Worm (Caenorhabditis elegans) whole organism, young adult: ENCODE data around the gene C18H7.6.

Source experiments
- F37B4.10 ChIP-seq: fragments of 200-800 bp; sonication (Bioruptor generic); IDR thresholded peaks from 2 replicates; pipeline ENCODE4 v1.3.6; 2022; ENCODE audit warnings: missing genetic modification characterization, missing compliant biosample characterization
- F49E8.2 ChIP-seq: sonication (generic microtip); optimal IDR thresholded peaks from 3 replicates; lab custom pipeline; 2017; ENCODE audit warnings: missing genetic modification characterization, mild to moderate bottlenecking, missing compliant biosample characterization, antibody characterized with exemption, moderate library complexity; ENCODE audit not compliant: insufficient read depth
- F57A8.1 ChIP-seq: fragments of 200-800 bp; sonication (Bioruptor generic); optimal IDR thresholded peaks from 2 replicates; lab custom pipeline; 2018; ENCODE audit warnings: mild to moderate bottlenecking, missing genetic modification characterization, moderate library complexity, missing compliant biosample characterization
- K11D2.4 ChIP-seq: fragments of 200-800 bp; sonication (Bioruptor generic); IDR thresholded peaks from 2 replicates; pipeline ENCODE4 v1.3.6; 2022; ENCODE audit warnings: missing genetic modification reagents, missing genetic modification characterization, missing compliant biosample characterization
- T26A5.8 ChIP-seq: sonication (generic microtip); optimal IDR thresholded peaks from 2 replicates; lab custom pipeline; 2016; ENCODE audit warnings: missing genetic modification characterization, missing compliant biosample characterization
- Y53F4B.3 ChIP-seq: fragments of 200-800 bp; sonication (Bioruptor generic); IDR thresholded peaks from 2 replicates; pipeline ENCODE4 v1.3.6; 2022; ENCODE audit warnings: missing genetic modification reagents, missing genetic modification characterization, missing compliant biosample characterization
- Y95B8A.8 ChIP-seq: fragments of 200-800 bp; sonication (Bioruptor generic); IDR thresholded peaks from 2 replicates; pipeline ENCODE4 v1.3.6; 2022; ENCODE audit warnings: missing genetic modification reagents, missing genetic modification characterization, missing compliant biosample characterization
- ZK185.1 ChIP-seq: sonication (generic microtip); optimal IDR thresholded peaks from 2 replicates; lab custom pipeline; 2016; ENCODE audit warnings: mild to moderate bottlenecking, missing genetic modification characterization, missing compliant biosample characterization; ENCODE audit not compliant: poor library complexity, severe bottlenecking
- akir-1 ChIP-seq: fragments of 200-800 bp; sonication (Bioruptor generic); optimal IDR thresholded peaks from 2 replicates; lab custom pipeline; 2018; ENCODE audit warnings: mild to moderate bottlenecking, missing genetic modification characterization, moderate library complexity, missing compliant biosample characterization
- ama-1 ChIP-seq, 3 experiments: fragments of 150-350 bp in 1 of 3; sonication (generic microtip) in 2 of 3; optimal IDR thresholded peaks; 2 replicates each; lab custom pipeline; 2014 to 2018; ENCODE audit warnings: missing biosample characterization in 2 of 3, missing genetic modification characterization in 2 of 3, missing genetic modification reagents in 2 of 3
- atf-7 ChIP-seq: sonication (generic microtip); optimal IDR thresholded peaks from 2 replicates; lab custom pipeline; 2017; ENCODE audit warnings: mild to moderate bottlenecking, missing genetic modification characterization, missing compliant biosample characterization
- ceh-27 ChIP-seq: fragments of 200-800 bp; sonication (Bioruptor generic); optimal IDR thresholded peaks from 2 replicates; lab custom pipeline; 2018; ENCODE audit warnings: mild to moderate bottlenecking, missing genetic modification characterization, moderate library complexity, missing compliant biosample characterization
- ceh-58 ChIP-seq: fragments of 200-800 bp; sonication (Bioruptor generic); IDR thresholded peaks from 2 replicates; pipeline ENCODE4 v1.3.6; 2022; ENCODE audit warnings: missing genetic modification characterization, missing compliant biosample characterization
- ceh-91 ChIP-seq: fragments of 200-800 bp; sonication (Bioruptor generic); IDR thresholded peaks from 2 replicates; pipeline ENCODE4 v1.3.6; 2022; ENCODE audit warnings: missing genetic modification reagents, missing genetic modification characterization, missing compliant biosample characterization
- dox-1 ChIP-seq: fragments of 200-800 bp; sonication (Bioruptor generic); IDR thresholded peaks from 2 replicates; pipeline ENCODE4 v1.3.6; 2022; ENCODE audit warnings: missing genetic modification reagents, missing genetic modification characterization, missing compliant biosample characterization
- dpl-1 ChIP-seq: fragments of 150-350 bp; optimal IDR thresholded peaks from 2 replicates; lab custom pipeline; 2014; ENCODE audit warnings: missing biosample characterization, missing genetic modification reagents, missing genetic modification characterization
- efl-1 ChIP-seq: fragments of 150-350 bp; optimal IDR thresholded peaks from 2 replicates; lab custom pipeline; 2014; ENCODE audit warnings: missing biosample characterization, missing genetic modification reagents, missing genetic modification characterization
- egl-18 ChIP-seq: fragments of 200-800 bp; sonication (Bioruptor generic); IDR thresholded peaks from 2 replicates; pipeline ENCODE4 v1.3.6; 2022; ENCODE audit warnings: missing genetic modification reagents, missing genetic modification characterization, missing compliant biosample characterization
- ets-4 ChIP-seq: fragments of 200-800 bp; sonication (Bioruptor generic); optimal IDR thresholded peaks from 2 replicates; lab custom pipeline; 2018; ENCODE audit warnings: mild to moderate bottlenecking, missing genetic modification characterization, missing compliant biosample characterization
- him-1 ChIP-seq: sonication (generic microtip); optimal IDR thresholded peaks from 2 replicates; lab custom pipeline; 2016; ENCODE audit warnings: missing genotype, missing genetic modification reagents, missing genetic modification characterization, missing compliant biosample characterization
- hlh-12 ChIP-seq: sonication (generic microtip); optimal IDR thresholded peaks from 2 replicates; lab custom pipeline; 2016; ENCODE audit warnings: missing genetic modification characterization, missing compliant biosample characterization
- hmg-1.2 ChIP-seq: fragments of 200-800 bp; sonication (Bioruptor generic); IDR thresholded peaks from 2 replicates; pipeline ENCODE4 v1.3.6; 2022; ENCODE audit warnings: missing genetic modification reagents, missing genetic modification characterization, missing compliant biosample characterization
- let-607 ChIP-seq, 2 experiments: fragments of 200-800 bp in 1 of 2; sonication (Bioruptor generic) in 1 of 2; sonication (generic microtip) in 1 of 2; optimal IDR thresholded peaks; 2 replicates each; lab custom pipeline; 2016 to 2018; ENCODE audit warnings: mild to moderate bottlenecking in 2 of 2, missing compliant biosample characterization in 2 of 2, missing genetic modification characterization in 2 of 2, moderate library complexity in 2 of 2, missing genotype in 1 of 2
- lin-35 ChIP-seq, 3 experiments: fragments of 150-350 bp in 2 of 3; sonication (generic microtip) in 1 of 3; optimal IDR thresholded peaks; 2 replicates each; lab custom pipeline; 2014 to 2018; ENCODE audit warnings: missing biosample characterization in 3 of 3, missing genetic modification characterization in 3 of 3, missing genetic modification reagents in 3 of 3
- lin-40 ChIP-seq: sonication (generic microtip); optimal IDR thresholded peaks from 2 replicates; lab custom pipeline; 2016; ENCODE audit warnings: missing genetic modification characterization, mild to moderate bottlenecking, missing compliant biosample characterization, missing genotype, missing genetic modification reagents
- lin-54 ChIP-seq: fragments of 200-800 bp; sonication (Bioruptor generic); optimal IDR thresholded peaks from 2 replicates; lab custom pipeline; 2018; ENCODE audit warnings: mild to moderate bottlenecking, missing genetic modification characterization, missing compliant biosample characterization
- lsl-1 ChIP-seq: fragments of 200-800 bp; sonication (Bioruptor generic); optimal IDR thresholded peaks from 2 replicates; lab custom pipeline; 2018; ENCODE audit warnings: mild to moderate bottlenecking, missing genetic modification characterization, moderate library complexity, missing compliant biosample characterization
- lsy-27 ChIP-seq: sonication (generic microtip); optimal IDR thresholded peaks from 2 replicates; lab custom pipeline; 2017; ENCODE audit warnings: missing genetic modification characterization, mild to moderate bottlenecking, missing compliant biosample characterization, antibody characterized with exemption, missing genotype, borderline replicate concordance; ENCODE audit not compliant: insufficient read depth
- madf-3 ChIP-seq: fragments of 200-800 bp; sonication (Bioruptor generic); IDR thresholded peaks from 2 replicates; pipeline ENCODE4 v1.3.6; 2022; ENCODE audit warnings: missing genetic modification reagents, missing genetic modification characterization, missing compliant biosample characterization
- madf-6 ChIP-seq: fragments of 200-800 bp; sonication (Bioruptor generic); IDR thresholded peaks from 2 replicates; pipeline ENCODE4 v1.3.6; 2022; ENCODE audit warnings: missing genetic modification reagents, missing genetic modification characterization, missing compliant biosample characterization
- madf-8 ChIP-seq: fragments of 200-800 bp; sonication (Bioruptor generic); conservative IDR thresholded peaks from 2 replicates; pipeline ENCODE4 v1.3.6; 2022; ENCODE audit warnings: missing genetic modification reagents, missing genetic modification characterization, missing compliant biosample characterization
- mel-28 ChIP-seq: sonication (generic microtip); optimal IDR thresholded peaks from 2 replicates; lab custom pipeline; 2016; ENCODE audit warnings: borderline replicate concordance, mild to moderate bottlenecking, missing genetic modification characterization, missing compliant biosample characterization
- nfya-2 ChIP-seq: fragments of 200-800 bp; sonication (Bioruptor generic); IDR thresholded peaks from 2 replicates; pipeline ENCODE4 v1.3.6; 2022; ENCODE audit warnings: missing genetic modification reagents, missing genetic modification characterization, missing compliant biosample characterization
- nhr-27 ChIP-seq: fragments of 200-800 bp; sonication (Bioruptor generic); optimal IDR thresholded peaks from 2 replicates; lab custom pipeline; 2018; ENCODE audit warnings: mild to moderate bottlenecking, missing genetic modification characterization, moderate library complexity, missing compliant biosample characterization
- nhr-80 ChIP-seq: sonication (generic microtip); optimal IDR thresholded peaks from 2 replicates; lab custom pipeline; 2016; ENCODE audit warnings: missing genetic modification characterization, missing compliant biosample characterization
- rcor-1 ChIP-seq: fragments of 200-800 bp; sonication (Bioruptor generic); IDR thresholded peaks from 2 replicates; pipeline ENCODE4 v1.3.6; 2022; ENCODE audit warnings: missing genetic modification reagents, missing genetic modification characterization, missing compliant biosample characterization
- sdz-38 ChIP-seq: sonication (generic microtip); optimal IDR thresholded peaks from 2 replicates; lab custom pipeline; 2016; ENCODE audit warnings: missing genotype, missing genetic modification characterization, missing compliant biosample characterization
- snpc-1.1 ChIP-seq: sonication (generic microtip); optimal IDR thresholded peaks from 2 replicates; lab custom pipeline; 2017; ENCODE audit warnings: missing genetic modification characterization, mild to moderate bottlenecking, missing compliant biosample characterization, antibody characterized with exemption, moderate library complexity, missing genotype, missing genetic modification reagents; ENCODE audit not compliant: insufficient read depth
- snpc-1.3 ChIP-seq: sonication (generic microtip); optimal IDR thresholded peaks from 2 replicates; lab custom pipeline; 2017; ENCODE audit warnings: missing genetic modification characterization, mild to moderate bottlenecking, missing compliant biosample characterization, antibody characterized with exemption, moderate library complexity, missing genotype, missing genetic modification reagents; ENCODE audit not compliant: insufficient read depth
- tlf-1 ChIP-seq: fragments of 200-800 bp; sonication (Bioruptor generic); optimal IDR thresholded peaks from 2 replicates; lab custom pipeline; 2018; ENCODE audit warnings: mild to moderate bottlenecking, missing genetic modification characterization, missing compliant biosample characterization
- zim-3 ChIP-seq: sonication (generic microtip); optimal IDR thresholded peaks from 2 replicates; lab custom pipeline; 2017; ENCODE audit warnings: mild to moderate bottlenecking, missing genetic modification characterization, moderate library complexity, missing compliant biosample characterization
- ztf-3 ChIP-seq: fragments of 200-800 bp; sonication (Bioruptor generic); optimal IDR thresholded peaks from 2 replicates; lab custom pipeline; 2018; ENCODE audit warnings: mild to moderate bottlenecking, missing genetic modification characterization, missing compliant biosample characterization
- ztf-6 ChIP-seq: fragments of 200-800 bp; sonication (Bioruptor generic); IDR thresholded peaks from 2 replicates; pipeline ENCODE4 v1.3.6; 2022; ENCODE audit warnings: missing genetic modification reagents, missing genetic modification characterization, missing compliant biosample characterization

Gene C18H7.6

ce11 chrIV:592382-592781 lies at the start of gene C18H7.6:
C18H7.6 (minus strand) TSS chrIV:592485.
- TF ChIP-seq Y95B8A.8 = no peak
- no peak for TF ChIP-seq lsy-27 (tag; lab: Kevin White, UChicago)
- TF ChIP-seq dpl-1 (GFP tag; lab: Kevin White, UChicago) = no peak
- TF ChIP-seq ztf-6 = no peak
- no peak for TF ChIP-seq F49E8.2 (tag; lab: Kevin White, UChicago)
- TF ChIP-seq snpc-1.3 (tag; lab: Kevin White, UChicago) = no peak
- TF ChIP-seq madf-6 (GFP tag; lab: Robert Waterston, UW) = no peak
- TF ChIP-seq ceh-27 (GFP tag; lab: Kevin White, UChicago) = no peak
- no peak for TF ChIP-seq ceh-91 (GFP tag; lab: Robert Waterston, UW)
- no peak for TF ChIP-seq efl-1 (GFP tag; lab: Kevin White, UChicago)
- no peak for TF ChIP-seq egl-18 (GFP tag; lab: Robert Waterston, UW)
- no peak for TF ChIP-seq F57A8.1 (GFP tag; lab: Kevin White, UChicago)
- TF ChIP-seq zim-3 (tag; lab: Kevin White, UChicago) = no peak
- TF ChIP-seq lin-35 (GFP tag; optimal IDR thresholded peaks at IDR 0.05; lab: Kevin White, UChicago) = no peak
- no peak for TF ChIP-seq ama-1 (optimal IDR thresholded peaks at IDR 0.05; lab: Kevin White, UChicago)
- TF ChIP-seq ama-1 (GFP tag; optimal IDR thresholded peaks at IDR 0.05; lab: Kevin White, UChicago) = no peak
- no peak for TF ChIP-seq lsl-1 (GFP tag; lab: Kevin White, UChicago)
- no peak for TF ChIP-seq Y53F4B.3 (GFP tag; lab: Robert Waterston, UW)
- TF ChIP-seq mel-28 = no peak
- TF ChIP-seq him-1 (tag; lab: Kevin White, UChicago) = no peak

- TF ChIP-seq ZK185.1 (no peak), snpc-1.3 (tag; lab: Kevin White, UChicago) (no peak), ztf-3 (no peak), ceh-58 (GFP tag; lab: Robert Waterston, UW) (no peak), lin-54 (GFP tag; lab: Kevin White, UChicago) (no peak), K11D2.4 (GFP tag; lab: Robert Waterston, UW) (no peak), madf-8 (GFP tag; lab: Robert Waterston, UW) (no peak)
These were observed 46.9 kb upstream of the C18H7.6 start for ce11 chrIV:639167-639566.

ce11 chrIV:633565-633964 lies 41.3 kb upstream of the C18H7.6 start:
- TF ChIP-seq T26A5.8 (tag; lab: Kevin White, UChicago) (no peak), hmg-1.2 (peak; percentile 75), nfya-2 (GFP tag; lab: Robert Waterston, UW) (no peak), lin-35 (GFP tag; optimal IDR thresholded peaks at IDR 0.05; lab: Kevin White, UChicago) (no peak), rcor-1 (no peak), him-1 (tag; lab: Kevin White, UChicago) (no peak), lin-40 (tag; lab: Kevin White, UChicago) (peak; percentile 9)

ce11 chrIV:631869-632268 lies 39.6 kb upstream of the C18H7.6 start:
- TF ChIP-seq atf-7 = no peak
- TF ChIP-seq sdz-38 (tag; lab: Kevin White, UChicago) = no peak
- TF ChIP-seq madf-3 (GFP tag; lab: Robert Waterston, UW) = no peak
- no peak for TF ChIP-seq ets-4 (GFP tag; lab: Kevin White, UChicago)
- peak in 1 of 2 experiments; percentile 23 for TF ChIP-seq let-607 (tag; optimal IDR thresholded peaks at IDR 0.05; lab: Kevin White, UChicago)
- TF ChIP-seq hlh-12 (tag; lab: Kevin White, UChicago) = no peak
- TF ChIP-seq akir-1 (GFP tag; lab: Kevin White, UChicago) = no peak
- TF ChIP-seq nhr-27 (tag; lab: Kevin White, UChicago) = no peak
- TF ChIP-seq snpc-1.1 = no peak
- TF ChIP-seq rcor-1 = no peak
- no peak for TF ChIP-seq K11D2.4 (GFP tag; lab: Robert Waterston, UW)
- peak; percentile 56 for TF ChIP-seq dox-1 (GFP tag; lab: Robert Waterston, UW)
- no peak for TF ChIP-seq tlf-1 (GFP tag; lab: Kevin White, UChicago)
- peak; percentile 69 for TF ChIP-seq nhr-80 (tag; lab: Kevin White, UChicago)
- no peak for TF ChIP-seq lsy-27 (tag; lab: Kevin White, UChicago)
- no peak for TF ChIP-seq F37B4.10
